Worm (Caenorhabditis elegans) whole organism, mixed stage, embryonic: ENCODE data around the gene fre-1.

ENCODE experiments used
- blmp-1 ChIP-seq: fragments of 150-350 bp; optimal IDR thresholded peaks from 2 replicates; lab custom pipeline; 2014; ENCODE audit warnings: missing biosample characterization, missing genetic modification characterization
- ceh-39 ChIP-seq: fragments of 150-350 bp; optimal IDR thresholded peaks from 2 replicates; lab custom pipeline; 2014; ENCODE audit warnings: missing biosample characterization, missing genetic modification characterization
- ceh-83 ChIP-seq: fragments of 200-800 bp; sonication (Bioruptor generic); optimal IDR thresholded peaks from 2 replicates; lab custom pipeline; 2018; ENCODE audit warnings: mild to moderate bottlenecking, missing genetic modification characterization, missing compliant biosample characterization
- lsy-2 ChIP-seq: fragments of 150-350 bp; optimal IDR thresholded peaks from 2 replicates; lab custom pipeline; 2014; ENCODE audit warnings: missing biosample characterization, missing genetic modification characterization
- mab-5 ChIP-seq: fragments of 150-350 bp; optimal IDR thresholded peaks from 2 replicates; lab custom pipeline; 2014; ENCODE audit warnings: missing biosample characterization, missing genetic modification characterization
- nhr-12 ChIP-seq: fragments of 150-350 bp; optimal IDR thresholded peaks from 2 replicates; lab custom pipeline; 2014; ENCODE audit warnings: missing biosample characterization, missing genetic modification characterization
- nhr-28 ChIP-seq: fragments of 150-350 bp; optimal IDR thresholded peaks from 2 replicates; lab custom pipeline; 2014; ENCODE audit warnings: missing biosample characterization, missing genetic modification characterization
- nhr-76 ChIP-seq: sonication (generic microtip); optimal IDR thresholded peaks from 2 replicates; lab custom pipeline; 2017; ENCODE audit warnings: missing biosample characterization, missing genetic modification characterization
- pha-4 ChIP-seq: fragments of 150-350 bp; optimal IDR thresholded peaks from 2 replicates; lab custom pipeline; 2018; ENCODE audit warnings: missing biosample characterization, missing genetic modification reagents, missing genetic modification characterization
- snpc-4 ChIP-seq: fragments of 150-350 bp; optimal IDR thresholded peaks from 2 replicates; lab custom pipeline; 2014; ENCODE audit warnings: missing biosample characterization, missing genetic modification characterization
- unc-39 ChIP-seq: fragments of 150-350 bp; optimal IDR thresholded peaks from 2 replicates; lab custom pipeline; 2014; ENCODE audit warnings: missing biosample characterization, missing genetic modification characterization
- unc-62 ChIP-seq: fragments of 150-350 bp; optimal IDR thresholded peaks from 2 replicates; lab custom pipeline; 2014; ENCODE audit warnings: missing biosample characterization, missing genetic modification reagents, missing genetic modification characterization
- ztf-11 ChIP-seq: fragments of 150-350 bp; optimal IDR thresholded peaks from 2 replicates; lab custom pipeline; 2014; ENCODE audit warnings: missing biosample characterization, missing genetic modification characterization

DNA sequence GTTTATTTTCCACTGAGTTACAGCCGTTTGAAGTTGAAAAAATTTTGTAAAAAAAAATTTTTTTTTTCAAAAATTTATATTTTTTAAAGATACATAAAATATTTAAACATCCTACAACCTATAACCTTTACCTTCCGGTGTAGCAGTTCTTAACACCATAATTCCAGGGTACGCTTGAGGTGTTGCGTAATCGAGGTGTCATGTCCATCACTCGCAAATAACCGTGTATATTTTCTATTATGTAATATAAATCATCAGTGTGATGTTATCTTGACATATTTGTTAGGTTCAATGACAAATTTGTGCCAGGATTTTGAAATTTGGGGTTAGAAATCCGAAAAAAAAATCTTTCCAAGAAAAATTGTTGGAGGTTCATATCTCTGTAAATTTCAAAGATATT is 20.5 kb downstream of the fre-1 start:
- no peak for TF ChIP-seq ceh-39
- peak; percentile 14 for TF ChIP-seq unc-62 (GFP tag; lab: Kevin White, UChicago)
- no peak for TF ChIP-seq lsy-2
- no peak for TF ChIP-seq nhr-12 (tag; lab: Kevin White, UChicago)
- TF ChIP-seq ceh-83 (GFP tag; lab: Kevin White, UChicago) = no peak
- TF ChIP-seq pha-4 (tag; lab: Kevin White, UChicago) = no peak
- no peak for TF ChIP-seq nhr-28 (tag; lab: Kevin White, UChicago)
- no peak for TF ChIP-seq nhr-76 (tag; lab: Kevin White, UChicago)
- no peak for TF ChIP-seq snpc-4 (tag; lab: Kevin White, UChicago)
- no peak for TF ChIP-seq unc-39 (tag; lab: Kevin White, UChicago)
- no peak for TF ChIP-seq ztf-11 (tag; lab: Kevin White, UChicago)
- no peak for TF ChIP-seq blmp-1 (tag; lab: Kevin White, UChicago)
- TF ChIP-seq mab-5 (tag; lab: Kevin White, UChicago) = no peak
